Fruit fly (Drosophila melanogaster) whole organism, embryonic: ENCODE data around the gene sob.

Source experiments
- Asciz ChIP-seq: fragments of 200-800 bp; sonication (Bioruptor generic); optimal IDR thresholded peaks from 2 replicates; lab custom pipeline; 2017; ENCODE audit warnings: missing biosample characterization, mild to moderate bottlenecking, missing genetic modification characterization, missing genetic modification reagents
- Bdp1 ChIP-seq: fragments of 200-800 bp; sonication (Bioruptor generic); optimal IDR thresholded peaks from 3 replicates; lab custom pipeline; 2016; ENCODE audit warnings: missing biosample characterization, missing genetic modification characterization
- Blimp-1 ChIP-seq: fragments of 200-800 bp; sonication (Bioruptor generic); optimal IDR thresholded peaks from 3 replicates; lab custom pipeline; 2018; ENCODE audit warnings: missing biosample characterization, missing genetic modification characterization, mild to moderate bottlenecking, moderate library complexity, missing genetic modification reagents
- CG11560 ChIP-seq: fragments of 200-800 bp; sonication (Bioruptor generic); IDR thresholded peaks from 3 replicates; pipeline ENCODE4 v1.3.6; 2022; ENCODE audit warnings: missing biosample characterization, missing genetic modification characterization
- CG11695 ChIP-seq: fragments of 200-800 bp; sonication (Bioruptor generic); IDR thresholded peaks from 3 replicates; pipeline ENCODE4 v1.3.6; 2022; ENCODE audit warnings: missing biosample characterization, missing genetic modification characterization
- CG12104 ChIP-seq: fragments of 200-800 bp; sonication (Bioruptor generic); optimal IDR thresholded peaks from 3 replicates; lab custom pipeline; 2016; ENCODE audit warnings: missing biosample characterization, missing genetic modification characterization
- CG12744 ChIP-seq: fragments of 200-800 bp; sonication (Bioruptor generic); optimal IDR thresholded peaks from 2 replicates; lab custom pipeline; 2016; ENCODE audit warnings: missing biosample characterization, missing genetic modification characterization
- CG13296 ChIP-seq: fragments of 200-800 bp; sonication (Bioruptor generic); optimal IDR thresholded peaks from 3 replicates; lab custom pipeline; 2018; ENCODE audit warnings: missing biosample characterization, mild to moderate bottlenecking, missing genetic modification characterization
- CG13624 ChIP-seq: fragments of 200-800 bp; sonication (Bioruptor generic); optimal IDR thresholded peaks from 2 replicates; lab custom pipeline; 2016; ENCODE audit warnings: missing biosample characterization, missing genetic modification characterization
- CG17361 ChIP-seq: fragments of 200-800 bp; sonication (Bioruptor generic); IDR thresholded peaks from 3 replicates; pipeline ENCODE4 v1.3.6; 2022; ENCODE audit warnings: missing biosample characterization, missing genetic modification characterization
- CG18262 ChIP-seq: fragments of 200-800 bp; optimal IDR thresholded peaks from 3 replicates; lab custom pipeline; 2019; ENCODE audit warnings: missing biosample characterization, mild to moderate bottlenecking, missing genetic modification characterization, moderate library complexity
- CG2120 ChIP-seq: fragments of 200-800 bp; sonication (Bioruptor generic); optimal IDR thresholded peaks from 3 replicates; lab custom pipeline; 2016; ENCODE audit warnings: missing biosample characterization, missing genetic modification characterization
- CG34376 ChIP-seq: fragments of 200-800 bp; sonication (Bioruptor generic); optimal IDR thresholded peaks from 2 replicates; lab custom pipeline; 2018; ENCODE audit warnings: missing biosample characterization, mild to moderate bottlenecking, missing genetic modification characterization
- CG43689 ChIP-seq: fragments of 200-800 bp; sonication (Bioruptor generic); IDR thresholded peaks from 2 replicates; pipeline ENCODE4 v1.3.6; 2022; ENCODE audit warnings: missing biosample characterization, missing genetic modification characterization
- CG6791 ChIP-seq: fragments of 200-800 bp; sonication (Bioruptor generic); IDR thresholded peaks from 3 replicates; pipeline ENCODE4 v1.3.6; 2022; ENCODE audit warnings: missing biosample characterization, missing genetic modification characterization; ENCODE audit not compliant: partially characterized antibody
- D ChIP-seq, 2 experiments: fragments of 200-800 bp in 1 of 2; fragments of >200 bp in 1 of 2; sonication (Bioruptor generic) in 1 of 2; optimal IDR thresholded peaks; 2 replicates in 1 of 2; 3 replicates in 1 of 2; lab custom pipeline; 2017; ENCODE audit warnings: mild to moderate bottlenecking in 1 of 2, missing biosample characterization in 1 of 2, missing genetic modification characterization in 1 of 2, missing genetic modification reagents in 1 of 2
- Dp ChIP-seq: fragments of 200-800 bp; sonication (Bioruptor generic); optimal IDR thresholded peaks from 2 replicates; lab custom pipeline; 2018; ENCODE audit warnings: missing biosample characterization, mild to moderate bottlenecking, missing genetic modification characterization, moderate library complexity
- Eip74EF ChIP-seq, 2 experiments: fragments of 200-800 bp in 1 of 2; fragments of >200 bp in 1 of 2; sonication (Bioruptor generic) in 1 of 2; optimal IDR thresholded peaks; 2 replicates each; lab custom pipeline; 2017 to 2019; ENCODE audit warnings: missing biosample characterization in 2 of 2, missing genetic modification characterization in 2 of 2, mild to moderate bottlenecking in 1 of 2, moderate library complexity in 1 of 2
- Fer1 ChIP-seq: fragments of 200-800 bp; sonication (Bioruptor generic); optimal IDR thresholded peaks from 2 replicates; lab custom pipeline; 2017; ENCODE audit warnings: missing biosample characterization, mild to moderate bottlenecking, missing genetic modification characterization
- HmgD ChIP-seq: fragments of 200-800 bp; sonication (Bioruptor generic); optimal IDR thresholded peaks from 3 replicates; lab custom pipeline; 2016; ENCODE audit warnings: missing biosample characterization, missing genetic modification characterization
- Hr51 ChIP-seq, 2 experiments: fragments of 200-800 bp; sonication (Bioruptor generic); optimal IDR thresholded peaks; 2 replicates in 1 of 2; 3 replicates in 1 of 2; lab custom pipeline; 2016 to 2018; ENCODE audit warnings: missing biosample characterization in 2 of 2, missing genetic modification characterization in 2 of 2, mild to moderate bottlenecking in 1 of 2, moderate library complexity in 1 of 2
- Jarid2 ChIP-seq: fragments of 200-800 bp; sonication (Bioruptor generic); optimal IDR thresholded peaks from 3 replicates; lab custom pipeline; 2017; ENCODE audit warnings: mild to moderate bottlenecking, missing biosample characterization, missing genetic modification reagents, missing genetic modification characterization
- Lpt ChIP-seq: fragments of >200 bp; optimal IDR thresholded peaks from 2 replicates; lab custom pipeline; 2018; ENCODE audit warnings: missing biosample characterization, missing genetic modification characterization
- NfI ChIP-seq: fragments of 200-800 bp; sonication (Bioruptor generic); optimal IDR thresholded peaks from 3 replicates; lab custom pipeline; 2018; ENCODE audit warnings: missing biosample characterization, mild to moderate bottlenecking, missing genetic modification characterization, moderate library complexity
- Optix ChIP-seq: fragments of 200-800 bp; sonication (Bioruptor generic); IDR thresholded peaks from 3 replicates; pipeline ENCODE4 v1.3.6; 2022; ENCODE audit warnings: missing biosample characterization, missing genetic modification characterization
- Rfx ChIP-seq: fragments of 200-800 bp; sonication (Bioruptor generic); IDR thresholded peaks from 2 replicates; pipeline ENCODE4 v1.3.6; 2022; ENCODE audit warnings: missing biosample characterization, missing genetic modification characterization
- Rx ChIP-seq: fragments of 200-800 bp; sonication (Bioruptor generic); IDR thresholded peaks from 2 replicates; pipeline ENCODE4 v1.3.6; 2022; ENCODE audit warnings: missing biosample characterization, missing genetic modification characterization
- Scr ChIP-seq: fragments of 200-800 bp; sonication (Bioruptor generic); IDR thresholded peaks from 2 replicates; pipeline ENCODE4 v1.3.6; 2022; ENCODE audit warnings: missing biosample characterization, missing genetic modification characterization; ENCODE audit not compliant: partially characterized antibody
- Side ChIP-seq: fragments of 200-800 bp; sonication (Bioruptor generic); optimal IDR thresholded peaks from 2 replicates; lab custom pipeline; 2016; ENCODE audit warnings: missing biosample characterization, missing genetic modification characterization
- Sin3A ChIP-seq: fragments of >200 bp; optimal IDR thresholded peaks from 2 replicates; lab custom pipeline; 2018
- Taf1 ChIP-seq: fragments of 200-800 bp; sonication (Bioruptor generic); IDR thresholded peaks from 2 replicates; pipeline ENCODE4 v1.3.6; 2022; ENCODE audit warnings: missing biosample characterization, missing genetic modification characterization
- Xbp1 ChIP-seq: fragments of 200-800 bp; sonication (Bioruptor generic); optimal IDR thresholded peaks from 3 replicates; lab custom pipeline; 2016; ENCODE audit warnings: missing biosample characterization, mild to moderate bottlenecking, missing genetic modification characterization
- aop ChIP-seq: fragments of 200-800 bp; sonication (Bioruptor generic); IDR thresholded peaks from 2 replicates; pipeline ENCODE4 v1.3.6; 2022; ENCODE audit warnings: missing biosample characterization, missing genetic modification characterization
- chn ChIP-seq: fragments of 200-800 bp; sonication (Bioruptor generic); optimal IDR thresholded peaks from 2 replicates; lab custom pipeline; 2016; ENCODE audit warnings: missing biosample characterization, missing genetic modification characterization
- crp ChIP-seq, 2 experiments: fragments of 200-800 bp; sonication (Bioruptor generic); optimal IDR thresholded peaks; 2 replicates in 1 of 2; 3 replicates in 1 of 2; lab custom pipeline; 2017; ENCODE audit warnings: missing biosample characterization in 2 of 2, missing genetic modification characterization in 2 of 2, mild to moderate bottlenecking in 1 of 2, moderate library complexity in 1 of 2
- en ChIP-seq: fragments of 200-800 bp; sonication (Bioruptor generic); optimal IDR thresholded peaks from 2 replicates; lab custom pipeline; 2016; ENCODE audit warnings: missing biosample characterization, missing genetic modification characterization
- eve ChIP-seq, 2 experiments: fragments of >200 bp; optimal IDR thresholded peaks; 2 replicates each; lab custom pipeline; 2017; ENCODE audit warnings: missing biosample characterization in 2 of 2, missing genetic modification characterization in 2 of 2
- fru ChIP-seq: fragments of >200 bp; optimal IDR thresholded peaks from 2 replicates; lab custom pipeline; 2017
- ftz-f1 ChIP-seq: fragments of 200-800 bp; sonication (Bioruptor generic); optimal IDR thresholded peaks from 2 replicates; lab custom pipeline; 2016; ENCODE audit warnings: missing biosample characterization, missing genetic modification characterization
- gem ChIP-seq: fragments of 200-800 bp; sonication (Bioruptor generic); optimal IDR thresholded peaks from 2 replicates; lab custom pipeline; 2019; ENCODE audit warnings: missing biosample characterization, mild to moderate bottlenecking, missing genetic modification characterization, moderate library complexity
- gsb ChIP-seq: fragments of 200-800 bp; sonication (Bioruptor generic); IDR thresholded peaks from 2 replicates; pipeline ENCODE4 v1.3.6; 2022; ENCODE audit warnings: missing biosample characterization, missing genetic modification characterization
- kay ChIP-seq: fragments of 200-800 bp; sonication (Bioruptor generic); optimal IDR thresholded peaks from 2 replicates; lab custom pipeline; 2016; ENCODE audit warnings: missing biosample characterization, missing genetic modification characterization
- nau ChIP-seq: fragments of 200-800 bp; sonication (Bioruptor generic); optimal IDR thresholded peaks from 3 replicates; lab custom pipeline; 2017; ENCODE audit warnings: missing biosample characterization, mild to moderate bottlenecking, missing genetic modification characterization, missing genetic modification reagents
- sc ChIP-seq, 3 experiments: fragments of >200 bp in 2 of 3; fragments of 200-800 bp in 1 of 3; sonication (Bioruptor generic) in 1 of 3; optimal IDR thresholded peaks; 2 replicates in 2 of 3; 3 replicates in 1 of 3; lab custom pipeline; 2017; ENCODE audit warnings: mild to moderate bottlenecking in 1 of 3, missing biosample characterization in 1 of 3, missing genetic modification characterization in 1 of 3, missing genetic modification reagents in 1 of 3
- stc ChIP-seq: fragments of 200-800 bp; sonication (Bioruptor generic); IDR thresholded peaks from 2 replicates; pipeline ENCODE4 v1.3.6; 2022; ENCODE audit warnings: missing biosample characterization, missing genetic modification characterization
- tgo ChIP-seq: fragments of 200-800 bp; sonication (Bioruptor generic); IDR thresholded peaks from 3 replicates; pipeline ENCODE4 v1.3.6; 2022; ENCODE audit warnings: missing biosample characterization, missing genetic modification characterization
- tx ChIP-seq: fragments of 200-800 bp; sonication (Bioruptor generic); optimal IDR thresholded peaks from 2 replicates; lab custom pipeline; 2016; ENCODE audit warnings: missing biosample characterization, missing genetic modification characterization
- wdn ChIP-seq: fragments of 200-800 bp; sonication (Bioruptor generic); IDR thresholded peaks from 2 replicates; pipeline ENCODE4 v1.3.6; 2022; ENCODE audit warnings: missing biosample characterization, missing genetic modification characterization

The sob gene

DNA sequence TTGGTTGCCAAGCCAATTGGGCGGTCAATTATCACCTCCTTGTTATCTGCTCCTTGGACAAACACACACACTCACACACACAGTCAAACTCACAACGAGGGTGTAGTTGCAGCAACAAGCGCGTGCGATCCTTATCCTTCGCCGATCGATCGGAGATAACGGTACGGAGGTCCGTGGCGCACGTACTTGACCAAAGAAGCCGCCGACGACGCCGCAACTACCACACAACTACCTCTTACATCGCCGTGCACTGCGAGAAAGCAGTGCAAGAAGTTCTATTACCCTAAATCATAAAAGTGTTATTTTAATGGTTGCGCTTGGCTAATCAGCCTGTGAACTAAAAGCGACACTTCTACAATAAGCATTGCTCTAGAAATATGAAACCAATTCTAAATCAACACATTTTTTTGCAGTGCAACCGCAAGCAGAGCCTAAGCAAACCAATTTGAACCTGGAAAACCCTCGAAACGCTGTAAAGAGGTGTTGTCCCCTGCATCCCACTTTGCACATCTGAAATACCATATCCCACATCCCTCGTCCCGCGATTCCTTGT, 47.5 kb downstream of the sob start (continued):
- TF ChIP-seq HmgD (GFP tag; lab: Kevin White, UChicago) (no peak), gem (tag; lab: Kevin White, UChicago) (peak; percentile 67), gsb (GFP tag; lab: Robert Waterston, UW) (no peak), CG17361 (GFP tag; lab: Robert Waterston, UW) (peak; percentile 52; the same call in 2 of the 3 replicates), Rfx (no peak), Taf1 (GFP tag; lab: Robert Waterston, UW) (no peak), D (optimal IDR thresholded peaks at IDR 0.05; lab: Kevin White, UChicago) (no peak), D (GFP tag; optimal IDR thresholded peaks at IDR 0.05; lab: Kevin White, UChicago) (peak; percentile 20), fru (lab: Kevin White, UChicago) (no peak), nau (no peak), Asciz (GFP tag; lab: Kevin White, UChicago) (no peak), sc (optimal IDR thresholded peaks at IDR 0.05; lab: Kevin White, UChicago) (no peak), sc (GFP tag; optimal IDR thresholded peaks at IDR 0.05; lab: Kevin White, UChicago) (peak; percentile 31), NfI (GFP tag; lab: Kevin White, UChicago) (no peak), crp (GFP tag; optimal IDR thresholded peaks at IDR 0.05; lab: Kevin White, UChicago) (no peak), Scr (no peak), Bdp1 (no peak), CG2120 (GFP tag; lab: Kevin White, UChicago) (no peak), Fer1 (GFP tag; lab: Kevin White, UChicago) (no peak), Blimp-1 (GFP tag; lab: Kevin White, UChicago) (peak; percentile 26), tgo (GFP tag; lab: Robert Waterston, UW) (no peak; the same call in 2 of the 3 replicates), en (GFP tag; lab: Kevin White, UChicago) (peak; percentile 61), aop (0 out of 2 replicates have a peak, but pooled peaks have one; percentile 9), Hr51 (GFP tag; optimal IDR thresholded peaks at IDR 0.05; lab: Kevin White, UChicago) (peak in 1 of 2 experiments; percentile 32), CG13624 (GFP tag; lab: Kevin White, UChicago) (no peak), CG12104 (GFP tag; lab: Kevin White, UChicago) (no peak), CG12744 (GFP tag; lab: Kevin White, UChicago) (no peak), stc (GFP tag; lab: Robert Waterston, UW) (0 out of 2 replicates have a peak, but pooled peaks have one; percentile 18), CG18262 (peak; percentile 66), CG6791 (GFP tag; lab: Robert Waterston, UW) (no peak), CG43689 (GFP tag; lab: Robert Waterston, UW) (no peak), Side (GFP tag; lab: Kevin White, UChicago) (peak; percentile 49), Lpt (GFP tag; lab: Kevin White, UChicago) (no peak), Jarid2 (GFP tag; lab: Kevin White, UChicago) (no peak), CG11695 (GFP tag; lab: Robert Waterston, UW) (no peak), Sin3A (no peak), Xbp1 (GFP tag; lab: Kevin White, UChicago) (peak; percentile 51), Dp (no peak), Rx (GFP tag; lab: Robert Waterston, UW) (peak; percentile 31; the same call in 1 of the 2 replicates), ftz-f1 (GFP tag; lab: Kevin White, UChicago) (no peak), CG34376 (GFP tag; lab: Kevin White, UChicago) (no peak), CG11560 (tag; lab: Robert Waterston, UW) (no peak), Optix (GFP tag; lab: Robert Waterston, UW) (peak; percentile 54; the same call in 1 of the 3 replicates), kay (GFP tag; lab: Kevin White, UChicago) (no peak), eve (GFP tag; optimal IDR thresholded peaks at IDR 0.05; lab: Kevin White, UChicago) (peak in 1 of 2 experiments; percentile 94), tx (GFP tag; lab: Kevin White, UChicago) (peak; percentile 25), CG13296 (no peak), wdn (GFP tag; lab: Robert Waterston, UW) (no peak), Eip74EF (GFP tag; optimal IDR thresholded peaks at IDR 0.05; lab: Kevin White, UChicago) (no peak), chn (GFP tag; lab: Kevin White, UChicago) (peak; percentile 52)
- TF ChIP-seq, all 482 proteins: peak for 182
